Fruit fly (Drosophila melanogaster): ENCODE results near the gene CG14518.

CG14518 gene

DNA sequence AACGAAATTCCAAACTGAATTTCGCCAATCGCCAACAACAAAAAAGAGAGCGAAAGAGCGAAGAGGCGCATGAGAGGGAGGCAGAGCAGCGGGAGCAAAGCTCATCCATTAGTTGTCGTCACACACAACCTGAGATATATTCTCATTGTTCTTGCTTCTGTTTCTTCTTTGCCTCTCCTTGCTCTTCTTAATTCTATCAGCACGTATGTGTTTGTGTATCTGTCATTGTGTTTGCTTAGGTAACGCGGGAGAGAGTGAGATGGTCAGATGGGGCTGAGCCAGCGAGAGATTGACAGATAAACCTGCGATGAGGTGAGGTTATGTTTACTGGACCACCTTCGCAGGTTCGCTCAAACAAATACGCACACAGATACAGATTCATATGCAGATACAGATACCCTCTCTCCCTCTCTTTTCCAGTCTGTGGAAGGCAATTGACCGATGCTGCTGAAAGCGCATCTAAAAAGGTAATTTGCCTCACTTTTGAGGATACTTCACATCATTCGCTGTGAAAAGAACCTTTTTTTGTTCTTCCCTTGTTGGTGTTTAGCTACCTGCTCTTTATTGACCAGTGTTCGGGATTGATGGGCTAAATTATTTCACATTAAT is 49.3 kb downstream of the CG14518 start (continued):
- TF ChIP-seq lov (optimal IDR thresholded peaks at IDR 0.05) (no peak), lov (GFP tag; IDR thresholded peaks at IDR 0.05) (0 out of 3 replicates have a peak, but pooled peaks have one; percentile 55), CG2120 (GFP tag; optimal IDR thresholded peaks at IDR 0.05) (no peak), Dip2 (GFP tag; IDR thresholded peaks at IDR 0.05) (no peak), h (optimal IDR thresholded peaks at IDR 0.05) (no peak), CG2199 (GFP tag; IDR thresholded peaks at IDR 0.05) (0 out of 3 replicates have a peak, but pooled peaks have one; percentile 33), bigmax (GFP tag; optimal IDR thresholded peaks at IDR 0.05) (peak; percentile 96), amos (GFP tag; IDR thresholded peaks at IDR 0.05; ENCODE audit: partially characterized antibody) (no peak), pnt (GFP tag; optimal IDR thresholded peaks at IDR 0.05) (no peak), HLH4C (GFP tag; IDR thresholded peaks at IDR 0.05; ENCODE audit: partially characterized antibody) (no peak), Hand (GFP tag; optimal IDR thresholded peaks at IDR 0.05) (no peak), sna (GFP tag; IDR thresholded peaks at IDR 0.05; ENCODE audit: partially characterized antibody) (0 out of 2 replicates have a peak, but pooled peaks have one; percentile 27), tio (GFP tag; optimal IDR thresholded peaks at IDR 0.05) (no peak), CG33557 (GFP tag; optimal IDR thresholded peaks at IDR 0.05) (peak; percentile 27), CG18262 (tag; optimal IDR thresholded peaks at IDR 0.05) (no peak), CG31441 (GFP tag; IDR thresholded peaks at IDR 0.05) (no peak), hb (GFP tag; IDR thresholded peaks at IDR 0.05; ENCODE audit: partially characterized antibody) (no peak), CG10979 (tag; optimal IDR thresholded peaks at IDR 0.05) (peak; percentile 8), CG4820 (GFP tag; optimal IDR thresholded peaks at IDR 0.05) (no peak), CG15601 (tag; optimal IDR thresholded peaks at IDR 0.05) (peak; percentile 5), p53 (GFP tag; optimal IDR thresholded peaks at IDR 0.05) (no peak), CG4424 (GFP tag; optimal IDR thresholded peaks at IDR 0.05) (no peak), pho (GFP tag; optimal IDR thresholded peaks at IDR 0.05) (no peak), CG10366 (GFP tag; IDR thresholded peaks at IDR 0.05) (no peak), CG16779 (GFP tag; IDR thresholded peaks at IDR 0.05) (no peak), CG10147 (GFP tag; optimal IDR thresholded peaks at IDR 0.05) (no peak)

Data from whole organism, embryonic.